Worm (Caenorhabditis elegans) whole organism, L1 larva: ENCODE measurements around the gene C44C11.6.

Source experiments
- C16A3.4 ChIP-seq: fragments of 150-350 bp; optimal IDR thresholded peaks from 2 replicates; lab custom pipeline; 2014; ENCODE audit warnings: missing biosample characterization, missing genetic modification characterization
- alr-1 ChIP-seq: fragments of 200-800 bp; sonication (Bioruptor generic); optimal IDR thresholded peaks from 2 replicates; lab custom pipeline; 2018; ENCODE audit warnings: borderline replicate concordance, mild to moderate bottlenecking, missing genetic modification characterization, missing compliant biosample characterization
- aly-2 ChIP-seq: fragments of 150-350 bp; optimal IDR thresholded peaks from 2 replicates; lab custom pipeline; 2014; ENCODE audit warnings: missing biosample characterization, missing genetic modification characterization
- ama-1 ChIP-seq: fragments of 150-350 bp; optimal IDR thresholded peaks from 2 replicates; lab custom pipeline; 2014
- ceh-63 ChIP-seq: fragments of 200-800 bp; sonication (Bioruptor generic); optimal IDR thresholded peaks from 2 replicates; lab custom pipeline; 2018; ENCODE audit warnings: mild to moderate bottlenecking, missing genetic modification characterization, missing compliant biosample characterization
- dsc-1 ChIP-seq: sonication (generic microtip); optimal IDR thresholded peaks from 2 replicates; lab custom pipeline; 2016; ENCODE audit warnings: mild to moderate bottlenecking, missing genetic modification characterization, missing compliant biosample characterization
- efl-3 ChIP-seq: fragments of 200-800 bp; sonication (Bioruptor generic); optimal IDR thresholded peaks from 2 replicates; lab custom pipeline; 2018; ENCODE audit warnings: mild to moderate bottlenecking, missing genetic modification characterization, missing compliant biosample characterization
- egl-13 ChIP-seq: sonication (generic microtip); optimal IDR thresholded peaks from 2 replicates; lab custom pipeline; 2016; ENCODE audit warnings: missing genotype, missing genetic modification reagents, missing genetic modification characterization, missing compliant biosample characterization
- elt-2 ChIP-seq: sonication (generic microtip); optimal IDR thresholded peaks from 2 replicates; lab custom pipeline; 2016; ENCODE audit warnings: missing genetic modification characterization, mild to moderate bottlenecking, inconsistent platforms, missing compliant biosample characterization, missing genetic modification reagents
- elt-3 ChIP-seq, 6 experiments: fragments of 150-350 bp in 1 of 6; sonication (generic microtip); optimal IDR thresholded peaks; 2 replicates each; lab custom pipeline; 2017 to 2018; ENCODE audit warnings: missing biosample characterization in 6 of 6, missing genetic modification characterization in 6 of 6, inconsistent platforms in 1 of 6
- fkh-4 ChIP-seq: sonication (generic microtip); optimal IDR thresholded peaks from 2 replicates; lab custom pipeline; 2016; ENCODE audit warnings: missing compliant biosample characterization, missing genetic modification characterization, borderline replicate concordance
- hlh-17 ChIP-seq: fragments of 200-800 bp; sonication (Bioruptor generic); optimal IDR thresholded peaks from 2 replicates; lab custom pipeline; 2018; ENCODE audit warnings: missing genetic modification characterization, mild to moderate bottlenecking, missing compliant biosample characterization, moderate library complexity, borderline replicate concordance
- irx-1 ChIP-seq: sonication (generic microtip); optimal IDR thresholded peaks from 2 replicates; lab custom pipeline; 2016; ENCODE audit warnings: missing genetic modification characterization, missing compliant biosample characterization
- lin-13 ChIP-seq: fragments of 150-350 bp; optimal IDR thresholded peaks from 2 replicates; lab custom pipeline; 2014; ENCODE audit warnings: missing biosample characterization, missing genetic modification reagents, missing genetic modification characterization
- lir-3 ChIP-seq: sonication (generic microtip); optimal IDR thresholded peaks from 2 replicates; lab custom pipeline; 2016; ENCODE audit warnings: mild to moderate bottlenecking, missing genetic modification characterization, moderate library complexity, missing compliant biosample characterization; ENCODE audit not compliant: poor library complexity
- lsy-2 ChIP-seq, 2 experiments: fragments of 150-350 bp; optimal IDR thresholded peaks; 2 replicates each; lab custom pipeline; 2014; ENCODE audit warnings: missing biosample characterization in 2 of 2, missing genetic modification characterization in 2 of 2
- nhr-12 ChIP-seq: sonication (generic microtip); optimal IDR thresholded peaks from 2 replicates; lab custom pipeline; 2017; ENCODE audit warnings: missing biosample characterization, missing genetic modification characterization
- nhr-20 ChIP-seq: sonication (generic microtip); optimal IDR thresholded peaks from 2 replicates; lab custom pipeline; 2016; ENCODE audit warnings: mild to moderate bottlenecking, missing genetic modification characterization, missing compliant biosample characterization
- nhr-28 ChIP-seq: fragments of 150-350 bp; optimal IDR thresholded peaks from 2 replicates; lab custom pipeline; 2014; ENCODE audit warnings: missing biosample characterization, missing genetic modification characterization
- nhr-47 ChIP-seq: sonication (generic microtip); optimal IDR thresholded peaks from 2 replicates; lab custom pipeline; 2016; ENCODE audit warnings: mild to moderate bottlenecking, missing genetic modification characterization, moderate library complexity, missing compliant biosample characterization
- nhr-76 ChIP-seq: sonication (generic microtip); optimal IDR thresholded peaks from 2 replicates; lab custom pipeline; 2017; ENCODE audit warnings: missing biosample characterization, missing genetic modification characterization
- nhr-85 ChIP-seq: sonication (generic microtip); peaks from one replicate; lab custom pipeline; 2016; ENCODE audit warnings: missing genetic modification characterization, inconsistent platforms, missing compliant biosample characterization
- nhr-90 ChIP-seq: sonication (generic microtip); optimal IDR thresholded peaks from 2 replicates; lab custom pipeline; 2016; ENCODE audit warnings: mild to moderate bottlenecking, missing genetic modification characterization, missing compliant biosample characterization; ENCODE audit not compliant: poor library complexity
- pag-3 ChIP-seq: sonication (generic microtip); optimal IDR thresholded peaks from 2 replicates; lab custom pipeline; 2017; ENCODE audit warnings: missing genetic modification characterization, mild to moderate bottlenecking, missing compliant biosample characterization, antibody characterized with exemption, borderline replicate concordance; ENCODE audit not compliant: insufficient read depth
- skn-1 ChIP-seq: fragments of 150-350 bp; optimal IDR thresholded peaks from 2 replicates; lab custom pipeline; 2014; ENCODE audit warnings: missing biosample characterization, missing genetic modification characterization
- snpc-4 ChIP-seq: fragments of 150-350 bp; optimal IDR thresholded peaks from 2 replicates; lab custom pipeline; 2014; ENCODE audit warnings: missing biosample characterization, missing genetic modification characterization
- snu-23 ChIP-seq: sonication (generic microtip); optimal IDR thresholded peaks from 2 replicates; lab custom pipeline; 2016; ENCODE audit warnings: missing genetic modification characterization, missing compliant biosample characterization
- sox-4 ChIP-seq: sonication (generic microtip); optimal IDR thresholded peaks from 2 replicates; lab custom pipeline; 2016; ENCODE audit warnings: missing genetic modification characterization, missing compliant biosample characterization
- sup-37 ChIP-seq: fragments of 200-800 bp; sonication (Bioruptor generic); optimal IDR thresholded peaks from 2 replicates; lab custom pipeline; 2018; ENCODE audit warnings: mild to moderate bottlenecking, missing genetic modification characterization, missing compliant biosample characterization
- swsn-7 ChIP-seq: sonication (generic microtip); optimal IDR thresholded peaks from 2 replicates; lab custom pipeline; 2016; ENCODE audit warnings: missing genetic modification characterization, missing compliant biosample characterization
- tbx-2 ChIP-seq: sonication (generic microtip); optimal IDR thresholded peaks from 2 replicates; lab custom pipeline; 2016; ENCODE audit warnings: missing genetic modification characterization, missing compliant biosample characterization
- xbp-1 ChIP-seq: sonication (generic microtip); optimal IDR thresholded peaks from 2 replicates; lab custom pipeline; 2016; ENCODE audit warnings: missing genetic modification characterization, missing compliant biosample characterization
- zip-4 ChIP-seq: fragments of 200-800 bp; sonication (Bioruptor generic); optimal IDR thresholded peaks from 2 replicates; lab custom pipeline; 2018; ENCODE audit warnings: mild to moderate bottlenecking, missing genetic modification characterization, moderate library complexity, missing compliant biosample characterization
- ztf-11 ChIP-seq, 2 experiments: sonication (generic microtip); optimal IDR thresholded peaks; 2 replicates each; lab custom pipeline; 2016 to 2017; ENCODE audit warnings: missing genetic modification characterization in 2 of 2, missing biosample characterization in 1 of 2, missing compliant biosample characterization in 1 of 2

Gene C44C11.6

DNA sequence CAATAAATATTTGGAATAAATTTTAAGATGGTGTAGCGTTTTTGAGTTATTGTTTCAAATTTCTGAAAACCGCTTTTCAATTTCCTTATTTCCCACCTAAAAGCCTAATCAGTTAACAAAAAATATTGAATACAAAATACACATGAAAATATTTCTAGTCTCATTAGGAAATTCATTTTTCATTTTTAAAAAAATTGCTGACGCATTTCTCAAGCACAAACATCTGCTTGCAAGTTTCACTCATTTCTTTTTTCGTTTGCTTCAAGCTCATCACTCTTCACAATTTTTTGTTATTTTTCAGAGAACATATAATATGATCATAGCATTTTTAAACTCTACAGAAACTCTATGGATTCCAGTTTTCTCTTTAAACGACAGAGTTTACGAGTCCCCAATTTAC lies 43.4 kb downstream of the C44C11.6 start, which contains the start of gene sre-41:
Gene sre-41 (plus strand): TSS at position 301 of the 400 bp plus-strand sequence.
- TF ChIP-seq sox-4 (tag; lab: Kevin White, UChicago): no peak
- no peak for TF ChIP-seq alr-1
- TF ChIP-seq fkh-4 (tag; lab: Kevin White, UChicago): no peak
- no peak for TF ChIP-seq pag-3 (tag; lab: Kevin White, UChicago)
- TF ChIP-seq, all 84 proteins: peak for 0

DNA sequence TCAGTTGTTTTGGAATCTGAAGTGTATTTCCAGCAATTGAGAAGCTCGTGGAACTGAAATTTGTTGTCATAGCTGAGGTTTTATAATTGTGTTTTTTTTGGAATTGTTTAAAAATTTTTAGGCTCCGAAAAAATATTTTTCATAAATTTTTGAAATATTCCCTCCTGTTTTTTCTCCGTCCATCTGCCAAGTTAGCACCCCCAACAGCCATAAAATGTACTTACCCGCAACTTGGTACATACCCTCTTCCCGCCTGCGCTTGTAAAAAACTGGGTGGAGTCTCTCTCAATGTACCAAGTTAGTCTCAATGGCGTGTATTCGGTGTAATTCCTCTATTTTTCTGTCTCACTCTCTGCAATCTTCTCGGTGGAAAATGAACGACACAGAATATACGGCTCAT lies 45.2 kb downstream of the C44C11.6 start, which contains the start of gene Y57A10B.6:
Gene Y57A10B.6 (plus strand): TSS at position 301 of the 400 bp plus-strand sequence.
- TF ChIP-seq lin-13 (GFP tag; lab: Kevin White, UChicago): no peak
- TF ChIP-seq snu-23 (GFP tag; lab: Kevin White, UChicago): no peak
- TF ChIP-seq nhr-76: no peak
- no peak for TF ChIP-seq nhr-12
- no peak for TF ChIP-seq ztf-11 (tag; optimal IDR thresholded peaks at IDR 0.05; lab: Kevin White, UChicago)
- no peak for TF ChIP-seq lsy-2 (tag; optimal IDR thresholded peaks at IDR 0.05; lab: Kevin White, UChicago)
- no peak for TF ChIP-seq ama-1 (lab: Kevin White, UChicago)
- no peak for TF ChIP-seq xbp-1

DNA sequence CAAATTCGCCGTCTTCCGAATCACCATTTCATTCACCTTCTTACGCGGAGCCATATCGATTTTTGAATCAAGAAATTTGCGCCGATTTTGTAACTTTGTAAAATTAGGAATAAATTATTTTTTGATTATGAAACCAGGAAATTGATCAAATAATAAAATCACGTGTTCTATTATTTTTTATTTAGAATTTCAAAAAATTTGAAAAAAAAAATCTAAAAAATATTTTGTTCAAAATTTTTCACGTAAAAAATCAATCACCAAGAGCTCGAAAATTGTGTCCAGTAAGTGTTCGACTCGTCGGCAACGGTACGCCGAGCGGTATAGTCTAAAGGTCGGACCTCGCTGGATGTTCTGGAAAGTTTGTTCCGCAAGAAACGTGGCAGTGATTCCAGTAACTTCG lies 49.1 kb downstream of the C44C11.6 start, which contains the start of gene Y57A10B.7:
Gene Y57A10B.7 (minus strand): TSS at position 101 of the 400 bp plus-strand sequence.
- TF ChIP-seq efl-3: no peak
- no peak for TF ChIP-seq ceh-63
- TF ChIP-seq hlh-17: no peak
- no peak for TF ChIP-seq pag-3 (tag; lab: Kevin White, UChicago)
- TF ChIP-seq nhr-20: no peak
- TF ChIP-seq dsc-1: no peak
- no peak for TF ChIP-seq nhr-90 (tag; lab: Kevin White, UChicago)
- TF ChIP-seq C16A3.4: no peak
- TF ChIP-seq aly-2 (tag; lab: Kevin White, UChicago): no peak

ce11 chrII:12394138-12394537 lies 49.5 kb downstream of the C44C11.6 start:
- no peak for TF ChIP-seq irx-1 (tag; lab: Kevin White, UChicago)
- no peak for TF ChIP-seq elt-2 (tag; lab: Kevin White, UChicago)
- TF ChIP-seq nhr-90 (tag; lab: Kevin White, UChicago): no peak
- TF ChIP-seq nhr-28: no peak
- TF ChIP-seq snpc-4: no peak
- no peak for TF ChIP-seq ama-1 (lab: Kevin White, UChicago)
- TF ChIP-seq lir-3: no peak
- no peak for TF ChIP-seq elt-3 (tag; optimal IDR thresholded peaks at IDR 0.05; lab: Kevin White, UChicago)
- no peak for TF ChIP-seq zip-4 (GFP tag; lab: Kevin White, UChicago)
- no peak for TF ChIP-seq pag-3 (tag; lab: Kevin White, UChicago)
- TF ChIP-seq egl-13 (tag; lab: Kevin White, UChicago): no peak
- no peak for TF ChIP-seq skn-1
- TF ChIP-seq ztf-11 (tag; optimal IDR thresholded peaks at IDR 0.05; lab: Kevin White, UChicago): no peak
- TF ChIP-seq nhr-85 (tag; lab: Kevin White, UChicago): no peak
- TF ChIP-seq tbx-2: no peak
- no peak for TF ChIP-seq swsn-7
- TF ChIP-seq nhr-20: no peak
- no peak for TF ChIP-seq sup-37 (GFP tag; lab: Kevin White, UChicago)
- TF ChIP-seq nhr-47: no peak
- TF ChIP-seq, all 84 proteins: peak for 0
